Fruit fly (Drosophila melanogaster): ENCODE results near the gene promL.

DNA sequence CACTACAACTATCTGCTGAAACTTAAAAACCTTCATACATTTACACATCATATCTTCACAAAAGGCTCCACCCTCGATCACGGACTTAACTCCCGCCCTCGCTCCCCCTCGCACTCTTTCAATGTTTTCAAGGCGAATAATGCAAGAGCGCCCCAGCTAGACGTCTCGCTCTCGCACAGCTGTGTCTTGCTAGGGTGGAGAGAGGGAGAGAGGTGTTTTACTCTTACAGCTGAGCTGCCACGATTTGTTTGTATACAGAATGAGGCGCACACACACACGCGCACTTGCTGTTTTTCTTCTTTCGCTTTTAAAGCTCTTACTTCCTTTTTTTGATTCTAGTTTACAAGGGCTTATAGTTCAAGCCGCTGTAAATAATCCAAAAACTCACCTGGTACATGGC, 57.8 kb downstream of the promL start:
- TF ChIP-seq Clk (GFP tag; optimal IDR thresholded peaks at IDR 0.05) = no peak
- peak; percentile 9 for TF ChIP-seq tj (GFP tag; optimal IDR thresholded peaks at IDR 0.05)
- TF ChIP-seq CG1620 (GFP tag; optimal IDR thresholded peaks at IDR 0.05) = no peak
- no peak for TF ChIP-seq CG33017 (tag; optimal IDR thresholded peaks at IDR 0.05)
- no peak for TF ChIP-seq CG14711 (tag; optimal IDR thresholded peaks at IDR 0.05)
- TF ChIP-seq kay (GFP tag; ENCODE audit: borderline replicate concordance) = no peak
- peak; percentile 68 for TF ChIP-seq cic (GFP tag; optimal IDR thresholded peaks at IDR 0.05)
- peak; percentile 95 for TF ChIP-seq pad (GFP tag; optimal IDR thresholded peaks at IDR 0.05)
- no peak for TF ChIP-seq Hr96 (GFP tag; optimal IDR thresholded peaks at IDR 0.05)
- TF ChIP-seq bab1 (GFP tag; optimal IDR thresholded peaks at IDR 0.05) = no peak
- TF ChIP-seq CG7045 (GFP tag; optimal IDR thresholded peaks at IDR 0.05) = no peak

Data from whole organism, adult.